Worm (Caenorhabditis elegans): Measurements from ENCODE around the gene pqn-73.

ce11 chrII:8545315-8545714 lies 4.8 kb downstream of the pqn-73 start, which contains the start of gene decr-1.2:
- TF ChIP-seq skn-1 (tag; optimal IDR thresholded peaks at IDR 0.05): no peak
- TF ChIP-seq egl-27 (tag; optimal IDR thresholded peaks at IDR 0.05): no peak
- no peak for TF ChIP-seq ceh-82 (tag; optimal IDR thresholded peaks at IDR 0.05)
- TF ChIP-seq pha-4 (tag; optimal IDR thresholded peaks at IDR 0.05): no peak
- no peak for TF ChIP-seq nhr-25 (tag; optimal IDR thresholded peaks at IDR 0.05)
